Worm (Caenorhabditis elegans): ENCODE measurements around the gene C06A8.8.

DNA sequence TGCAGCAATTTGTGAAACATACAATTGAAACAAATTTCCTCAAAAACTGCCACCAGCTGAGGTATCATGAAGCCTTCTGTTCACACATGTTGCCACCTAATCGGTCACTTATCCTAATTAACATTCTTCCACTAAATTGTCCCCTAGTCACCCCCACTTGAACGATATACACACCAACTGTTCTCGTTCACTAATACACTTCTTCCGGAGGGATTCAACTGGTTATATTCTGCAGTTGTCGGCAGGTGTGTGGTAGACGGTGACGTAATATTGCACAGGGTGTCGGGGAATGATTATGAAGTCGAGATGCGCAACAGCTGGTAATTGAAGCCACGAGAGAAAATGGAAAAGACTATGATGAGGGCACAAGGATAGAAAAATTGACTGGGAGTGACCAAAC lies 43.6 kb upstream of the C06A8.8 start:
- TF ChIP-seq hmbx-1 (tag; optimal IDR thresholded peaks at IDR 0.05) (no peak), ceh-13 (GFP tag; optimal IDR thresholded peaks at IDR 0.05) (no peak), F13C5.2 (tag; optimal IDR thresholded peaks at IDR 0.05) (no peak), tbx-11 (GFP tag; IDR thresholded peaks at IDR 0.05) (no peak), aly-1 (tag; optimal IDR thresholded peaks at IDR 0.05) (no peak), ama-1 (optimal IDR thresholded peaks at IDR 0.05) (no peak), hnd-1 (tag; optimal IDR thresholded peaks at IDR 0.05) (no peak), hmg-4 (GFP tag; optimal IDR thresholded peaks at IDR 0.05) (no peak), scrt-1 (GFP tag; IDR thresholded peaks at IDR 0.05) (no peak), tbx-37 (GFP tag; conservative IDR thresholded peaks at IDR 0.05) (no peak), flt-1 (GFP tag; IDR thresholded peaks at IDR 0.05) (no peak)
